Worm (Caenorhabditis elegans): ENCODE results near the gene Y41D4B.24.

Gene Y41D4B.24

DNA sequence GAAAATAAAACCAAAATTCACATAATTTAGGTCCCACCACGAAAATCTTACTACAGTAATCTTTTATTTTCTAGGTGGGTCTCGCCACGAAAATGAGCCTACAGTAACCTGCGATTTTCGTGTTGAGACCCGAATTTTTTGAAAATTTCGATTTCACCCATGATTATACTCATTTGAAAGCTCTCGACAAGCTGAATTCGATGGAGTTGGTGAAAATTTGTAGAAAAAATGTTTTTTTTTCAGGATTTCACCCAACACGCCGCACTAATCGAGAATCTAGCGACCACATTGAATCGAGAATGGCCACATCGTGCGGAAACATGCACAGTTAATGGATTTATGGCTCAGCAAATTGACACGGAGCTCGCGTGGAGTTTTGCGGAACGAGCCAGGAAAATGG is 19.1 kb downstream of the Y41D4B.24 start:
- TF ChIP-seq pha-4 (tag; optimal IDR thresholded peaks at IDR 0.05) (no peak), Y22D7AL.16 (tag; optimal IDR thresholded peaks at IDR 0.05) (no peak), hlh-13 (GFP tag; optimal IDR thresholded peaks at IDR 0.05) (no peak), sdc-2 (tag; optimal IDR thresholded peaks at IDR 0.05) (no peak), lin-11 (tag; optimal IDR thresholded peaks at IDR 0.05) (no peak), ceh-2 (tag; optimal IDR thresholded peaks at IDR 0.05) (no peak), ceh-19 (GFP tag; optimal IDR thresholded peaks at IDR 0.05) (no peak)

DNA sequence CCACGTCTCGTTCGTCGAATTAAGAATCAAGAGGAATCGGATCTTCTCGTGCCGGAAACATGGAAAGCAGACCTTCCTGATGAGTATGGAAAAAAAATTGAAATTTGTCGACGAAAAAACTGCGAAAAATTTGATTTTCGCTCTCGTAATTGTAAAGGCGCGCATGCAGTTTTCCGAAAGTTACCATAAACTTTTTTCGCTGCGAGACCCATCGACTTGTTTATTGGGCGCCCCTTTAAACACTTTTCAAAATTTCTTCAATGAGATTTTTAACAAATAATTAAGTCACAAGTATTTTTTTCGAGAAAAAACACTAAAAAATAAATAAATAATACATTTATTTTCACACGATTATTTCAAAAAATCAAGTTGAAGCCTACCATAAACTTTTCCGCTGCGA is 21.2 kb downstream of the Y41D4B.24 start:
- TF ChIP-seq hlh-6 (tag; optimal IDR thresholded peaks at IDR 0.05), result no peak
- no peak for TF ChIP-seq pat-9 (tag; optimal IDR thresholded peaks at IDR 0.05)
- TF ChIP-seq ceh-22 (tag; optimal IDR thresholded peaks at IDR 0.05), result no peak
- no peak for TF ChIP-seq sox-4 (tag; optimal IDR thresholded peaks at IDR 0.05)
- TF ChIP-seq nfya-1 (tag; optimal IDR thresholded peaks at IDR 0.05), result no peak
- no peak for TF ChIP-seq elt-2 (tag; optimal IDR thresholded peaks at IDR 0.05)

- TF ChIP-seq npax-4 (tag; optimal IDR thresholded peaks at IDR 0.05) (no peak), ceh-34 (tag; optimal IDR thresholded peaks at IDR 0.05) (no peak), ceh-2 (tag; optimal IDR thresholded peaks at IDR 0.05) (no peak), ceh-6 (GFP tag; optimal IDR thresholded peaks at IDR 0.05) (no peak), lim-6 (tag; optimal IDR thresholded peaks at IDR 0.05) (no peak), Y22D7AL.16 (tag; optimal IDR thresholded peaks at IDR 0.05) (no peak), hlh-8 (tag; optimal IDR thresholded peaks at IDR 0.05) (no peak), nhr-232 (tag; optimal IDR thresholded peaks at IDR 0.05) (no peak), pha-2 (tag; optimal IDR thresholded peaks at IDR 0.05) (no peak), C38D4.7 (GFP tag; optimal IDR thresholded peaks at IDR 0.05) (no peak), dve-1 (tag; optimal IDR thresholded peaks at IDR 0.05) (no peak), unc-55 (GFP tag; optimal IDR thresholded peaks at IDR 0.05) (no peak)
Measured at ce11 chrIV:1659978-1660377, 22.0 kb downstream of the Y41D4B.24 start, which contains the start of gene Y41D4B.4. Y41D4B.4 (plus strand) TSS chrIV:1660110.

- TF ChIP-seq pat-9 (tag; optimal IDR thresholded peaks at IDR 0.05), result peak; percentile 77
- peak; percentile 68 for TF ChIP-seq gmeb-2 (tag; optimal IDR thresholded peaks at IDR 0.05)
- no peak for TF ChIP-seq ceh-24 (tag; optimal IDR thresholded peaks at IDR 0.05)
- TF ChIP-seq sox-2 (GFP tag; IDR thresholded peaks at IDR 0.05), result peak; percentile 78
- no peak for TF ChIP-seq ceh-22 (tag; optimal IDR thresholded peaks at IDR 0.05)
- TF ChIP-seq ceh-45 (GFP tag; IDR thresholded peaks at IDR 0.05), result peak; percentile 70
- peak; percentile 77 for TF ChIP-seq sox-4 (tag; optimal IDR thresholded peaks at IDR 0.05)
- TF ChIP-seq npax-4 (tag; optimal IDR thresholded peaks at IDR 0.05), result peak; percentile 61
- peak; percentile 25 for TF ChIP-seq fkh-10 (GFP tag; optimal IDR thresholded peaks at IDR 0.05)
- no peak for TF ChIP-seq mec-3 (tag; optimal IDR thresholded peaks at IDR 0.05; ENCODE audit: borderline replicate concordance)
- TF ChIP-seq hlh-8 (tag; optimal IDR thresholded peaks at IDR 0.05), result peak; percentile 61
- TF ChIP-seq odd-2 (tag; optimal IDR thresholded peaks at IDR 0.05), result peak; percentile 53
- TF ChIP-seq ceh-48 (tag; optimal IDR thresholded peaks at IDR 0.05), result peak; percentile 76
- TF ChIP-seq nhr-232 (tag; optimal IDR thresholded peaks at IDR 0.05), result peak; percentile 63
- peak; percentile 24 for TF ChIP-seq pag-3 (tag; optimal IDR thresholded peaks at IDR 0.05; ENCODE audit: borderline replicate concordance)
- peak; percentile 72 for TF ChIP-seq ahr-1 (tag; optimal IDR thresholded peaks at IDR 0.05)
- TF ChIP-seq madf-2 (tag; optimal IDR thresholded peaks at IDR 0.05), result peak; percentile 73
- peak; percentile 77 for TF ChIP-seq T23F11.4 (GFP tag; optimal IDR thresholded peaks at IDR 0.05)
- peak; percentile 53 for TF ChIP-seq lim-6 (tag; optimal IDR thresholded peaks at IDR 0.05)
- TF ChIP-seq tbx-7 (tag; optimal IDR thresholded peaks at IDR 0.05), result peak; percentile 46
- no peak for TF ChIP-seq ceh-9 (tag; optimal IDR thresholded peaks at IDR 0.05)
- peak; percentile 87 for TF ChIP-seq pax-1 (tag; optimal IDR thresholded peaks at IDR 0.05)
- peak; percentile 91 for TF ChIP-seq unc-86 (tag; optimal IDR thresholded peaks at IDR 0.05)
- peak; percentile 73 for TF ChIP-seq fax-1 (tag; optimal IDR thresholded peaks at IDR 0.05)
- peak; percentile 98 for TF ChIP-seq unc-42 (tag; optimal IDR thresholded peaks at IDR 0.05)
- TF ChIP-seq ceh-6 (GFP tag; optimal IDR thresholded peaks at IDR 0.05), result peak; percentile 61
- TF ChIP-seq eyg-1 (tag; optimal IDR thresholded peaks at IDR 0.05), result peak; percentile 73
- peak; percentile 84 for TF ChIP-seq ceh-19 (GFP tag; optimal IDR thresholded peaks at IDR 0.05)
- no peak for TF ChIP-seq hlh-15 (tag; optimal IDR thresholded peaks at IDR 0.05)
- peak; percentile 64 for TF ChIP-seq hlh-30 (tag; optimal IDR thresholded peaks at IDR 0.05; ENCODE audit: insufficient read depth)
- peak; percentile 49 for TF ChIP-seq lin-11 (tag; optimal IDR thresholded peaks at IDR 0.05)
Measured at ce11 chrIV:1659045-1659741, 22.8 kb downstream of the Y41D4B.24 start, which contains the start of gene rps-28. rps-28 (plus strand) TSS chrIV:1659691.

Measured in whole organism, late embryonic.